Fruit fly (Drosophila melanogaster) whole organism, embryonic: ENCODE results near the gene IntS6.

Experiments
- Atf3 ChIP-seq: fragments of 200-800 bp; sonication (Bioruptor generic); optimal IDR thresholded peaks from 3 replicates; lab custom pipeline; 2016; ENCODE audit warnings: missing biosample characterization, missing genetic modification characterization
- CG10321 ChIP-seq: fragments of 200-800 bp; sonication (Bioruptor generic); IDR thresholded peaks from 2 replicates; pipeline ENCODE4 v1.3.6; 2022; ENCODE audit warnings: missing biosample characterization, missing genetic modification characterization
- CG11695 ChIP-seq: fragments of 200-800 bp; sonication (Bioruptor generic); IDR thresholded peaks from 3 replicates; pipeline ENCODE4 v1.3.6; 2022; ENCODE audit warnings: missing biosample characterization, missing genetic modification characterization
- CG12659 ChIP-seq: fragments of 200-800 bp; sonication (Bioruptor generic); optimal IDR thresholded peaks from 3 replicates; lab custom pipeline; 2017; ENCODE audit warnings: mild to moderate bottlenecking, missing biosample characterization, missing genetic modification reagents, missing genetic modification characterization
- CG14050 ChIP-seq: fragments of 200-800 bp; sonication (Bioruptor generic); IDR thresholded peaks from 3 replicates; pipeline ENCODE4 v1.3.6; 2022; ENCODE audit warnings: missing biosample characterization, missing genetic modification characterization
- CG31441 ChIP-seq: fragments of 200-800 bp; sonication (Bioruptor generic); IDR thresholded peaks from 2 replicates; pipeline ENCODE4 v1.3.6; 2022; ENCODE audit warnings: missing biosample characterization, missing genetic modification characterization
- CG3838 ChIP-seq: fragments of 200-800 bp; sonication (Bioruptor generic); optimal IDR thresholded peaks from 3 replicates; lab custom pipeline; 2016; ENCODE audit warnings: missing biosample characterization, missing genetic modification characterization
- CG3847 ChIP-seq: fragments of 200-800 bp; sonication (Bioruptor generic); IDR thresholded peaks from 2 replicates; pipeline ENCODE4 v1.3.6; 2022; ENCODE audit warnings: missing biosample characterization, missing genetic modification characterization
- CG4328 ChIP-seq: fragments of 200-800 bp; sonication (Bioruptor generic); optimal IDR thresholded peaks from 3 replicates; lab custom pipeline; 2017; ENCODE audit warnings: missing biosample characterization, missing genetic modification reagents, missing genetic modification characterization
- CG9437 ChIP-seq: fragments of 200-800 bp; sonication (Bioruptor generic); optimal IDR thresholded peaks from 2 replicates; lab custom pipeline; 2018; ENCODE audit warnings: missing biosample characterization, mild to moderate bottlenecking, missing genetic modification characterization
- Camta ChIP-seq: fragments of 200-800 bp; sonication (Bioruptor generic); optimal IDR thresholded peaks from 2 replicates; lab custom pipeline; 2016; ENCODE audit warnings: missing biosample characterization, missing genetic modification characterization
- D19B ChIP-seq: fragments of 200-800 bp; sonication (Bioruptor generic); optimal IDR thresholded peaks from 2 replicates; lab custom pipeline; 2017; ENCODE audit warnings: missing biosample characterization, mild to moderate bottlenecking, missing genetic modification characterization
- Fer1 ChIP-seq: fragments of 200-800 bp; sonication (Bioruptor generic); optimal IDR thresholded peaks from 2 replicates; lab custom pipeline; 2017; ENCODE audit warnings: missing biosample characterization, mild to moderate bottlenecking, missing genetic modification characterization
- GATAe ChIP-seq: fragments of 200-800 bp; sonication (Bioruptor generic); conservative IDR thresholded peaks from 2 replicates; pipeline ENCODE4 v1.3.6; 2022; ENCODE audit warnings: missing biosample characterization, missing genetic modification characterization
- Hmr ChIP-seq: fragments of 200-800 bp; sonication (Bioruptor generic); optimal IDR thresholded peaks from 3 replicates; lab custom pipeline; 2017; ENCODE audit warnings: mild to moderate bottlenecking, missing biosample characterization, missing genetic modification reagents, missing genetic modification characterization
- MTF-1 ChIP-seq: fragments of 200-800 bp; sonication (Bioruptor generic); optimal IDR thresholded peaks from 2 replicates; lab custom pipeline; 2018; ENCODE audit warnings: missing biosample characterization, mild to moderate bottlenecking, missing genetic modification characterization, borderline replicate concordance
- Nf-YC ChIP-seq: fragments of 200-800 bp; optimal IDR thresholded peaks from 3 replicates; lab custom pipeline; 2019; ENCODE audit warnings: missing biosample characterization, mild to moderate bottlenecking, missing genetic modification characterization, moderate library complexity
- Rfx ChIP-seq: fragments of 200-800 bp; sonication (Bioruptor generic); IDR thresholded peaks from 2 replicates; pipeline ENCODE4 v1.3.6; 2022; ENCODE audit warnings: missing biosample characterization, missing genetic modification characterization
- Rx ChIP-seq: fragments of 200-800 bp; sonication (Bioruptor generic); IDR thresholded peaks from 2 replicates; pipeline ENCODE4 v1.3.6; 2022; ENCODE audit warnings: missing biosample characterization, missing genetic modification characterization
- Spps ChIP-seq: fragments of 200-800 bp; sonication (Bioruptor generic); optimal IDR thresholded peaks from 2 replicates; lab custom pipeline; 2018; ENCODE audit warnings: missing biosample characterization, mild to moderate bottlenecking, missing genetic modification characterization
- Stat92E ChIP-seq, 3 experiments: fragments of >200 bp in 2 of 3; fragments of 200-800 bp in 1 of 3; sonication (Bioruptor generic) in 1 of 3; optimal IDR thresholded peaks; 2 replicates each; lab custom pipeline; 2017 to 2019; ENCODE audit warnings: missing biosample characterization in 3 of 3, missing genetic modification characterization in 3 of 3, mild to moderate bottlenecking in 1 of 3, moderate library complexity in 1 of 3
- Xrp1 ChIP-seq: fragments of 200-800 bp; sonication (Bioruptor generic); IDR thresholded peaks from 2 replicates; pipeline ENCODE4 v1.3.6; 2022; ENCODE audit warnings: missing biosample characterization, missing genetic modification characterization
- aop ChIP-seq: fragments of 200-800 bp; sonication (Bioruptor generic); IDR thresholded peaks from 2 replicates; pipeline ENCODE4 v1.3.6; 2022; ENCODE audit warnings: missing biosample characterization, missing genetic modification characterization
- ap ChIP-seq: fragments of 200-800 bp; sonication (Bioruptor generic); IDR thresholded peaks from 2 replicates; pipeline ENCODE4 v1.3.6; 2022; ENCODE audit warnings: missing biosample characterization, missing genetic modification characterization
- az2 ChIP-seq: fragments of 200-800 bp; sonication (Bioruptor generic); optimal IDR thresholded peaks from 3 replicates; lab custom pipeline; 2016; ENCODE audit warnings: missing biosample characterization, missing genetic modification characterization
- bigmax ChIP-seq: fragments of 200-800 bp; sonication (Bioruptor generic); optimal IDR thresholded peaks from 2 replicates; lab custom pipeline; 2018; ENCODE audit warnings: missing biosample characterization, mild to moderate bottlenecking, missing genetic modification characterization
- cad ChIP-seq: fragments of >200 bp; optimal IDR thresholded peaks from 2 replicates; lab custom pipeline; 2017; ENCODE audit warnings: missing biosample characterization, missing genetic modification characterization
- corto ChIP-seq: fragments of 200-800 bp; sonication (Bioruptor generic); optimal IDR thresholded peaks from 2 replicates; lab custom pipeline; 2016; ENCODE audit warnings: missing biosample characterization, mild to moderate bottlenecking, missing genetic modification characterization, moderate library complexity
- crc ChIP-seq: fragments of 200-800 bp; sonication (Bioruptor generic); optimal IDR thresholded peaks from 2 replicates; lab custom pipeline; 2016; ENCODE audit warnings: missing biosample characterization, missing genetic modification characterization
- dan ChIP-seq: fragments of 200-800 bp; sonication (Bioruptor generic); IDR thresholded peaks from 2 replicates; pipeline ENCODE4 v1.3.6; 2022; ENCODE audit warnings: missing biosample characterization, missing genetic modification characterization
- disco-r ChIP-seq: fragments of 200-800 bp; sonication (Bioruptor generic); optimal IDR thresholded peaks from 2 replicates; lab custom pipeline; 2016; ENCODE audit warnings: missing biosample characterization, missing genetic modification characterization
- dm ChIP-seq: fragments of 200-800 bp; sonication (Bioruptor generic); optimal IDR thresholded peaks from 3 replicates; lab custom pipeline; 2016; ENCODE audit warnings: missing biosample characterization, missing genetic modification characterization
- gcm2 ChIP-seq: fragments of 200-800 bp; sonication (Bioruptor generic); optimal IDR thresholded peaks from 2 replicates; lab custom pipeline; 2016; ENCODE audit warnings: missing biosample characterization, missing genetic modification characterization
- insv ChIP-seq, 2 experiments: fragments of 200-800 bp; sonication (Bioruptor generic); optimal IDR thresholded peaks; 3 replicates each; lab custom pipeline; 2016 to 2018; ENCODE audit warnings: missing biosample characterization in 2 of 2, missing genetic modification characterization in 2 of 2
- inv ChIP-seq: fragments of 200-800 bp; sonication (Bioruptor generic); IDR thresholded peaks from 2 replicates; pipeline ENCODE4 v1.3.6; 2022; ENCODE audit warnings: missing biosample characterization, missing genetic modification characterization; ENCODE audit not compliant: partially characterized antibody
- lov ChIP-seq, 2 experiments: fragments of 200-800 bp in 1 of 2; fragments of >200 bp in 1 of 2; sonication (Bioruptor generic) in 1 of 2; IDR thresholded peaks in 1 of 2; optimal IDR thresholded peaks in 1 of 2; 2 replicates in 1 of 2; 3 replicates in 1 of 2; pipeline versions ENCODE4 v1.3.6 to Lab custom; 2017 to 2022; ENCODE audit warnings: missing biosample characterization in 1 of 2, missing genetic modification characterization in 1 of 2
- mam ChIP-seq: fragments of 200-800 bp; sonication (Bioruptor generic); optimal IDR thresholded peaks from 3 replicates; lab custom pipeline; 2016; ENCODE audit warnings: missing biosample characterization, missing genetic modification characterization
- mld ChIP-seq: fragments of 200-800 bp; sonication (Bioruptor generic); IDR thresholded peaks from 3 replicates; pipeline ENCODE4 v1.3.6; 2022; ENCODE audit warnings: missing biosample characterization, missing genetic modification characterization; ENCODE audit not compliant: partially characterized antibody
- pfk ChIP-seq: fragments of 200-800 bp; sonication (Bioruptor generic); optimal IDR thresholded peaks from 2 replicates; lab custom pipeline; 2018; ENCODE audit warnings: missing biosample characterization, mild to moderate bottlenecking, missing genetic modification characterization, moderate library complexity
- phol ChIP-seq: fragments of 200-800 bp; sonication (Bioruptor generic); optimal IDR thresholded peaks from 3 replicates; lab custom pipeline; 2018; ENCODE audit warnings: missing biosample characterization, mild to moderate bottlenecking, missing genetic modification characterization, moderate library complexity
- prd ChIP-seq, 3 experiments: fragments of >200 bp in 2 of 3; fragments of 200-800 bp in 1 of 3; sonication (Bioruptor generic) in 1 of 3; optimal IDR thresholded peaks in 2 of 3; IDR thresholded peaks in 1 of 3; 2 replicates in 2 of 3; 3 replicates in 1 of 3; pipeline versions ENCODE4 v1.3.6 to Lab custom; 2017 to 2022; ENCODE audit warnings: missing biosample characterization in 1 of 3, missing genetic modification characterization in 1 of 3
- row ChIP-seq: fragments of 200-800 bp; sonication (Bioruptor generic); IDR thresholded peaks from 3 replicates; pipeline ENCODE4 v1.3.6; 2022; ENCODE audit warnings: missing biosample characterization, missing genetic modification characterization
- sima ChIP-seq: fragments of 200-800 bp; sonication (Bioruptor generic); optimal IDR thresholded peaks from 2 replicates; lab custom pipeline; 2016; ENCODE audit warnings: missing biosample characterization, missing genetic modification characterization
- slbo ChIP-seq: fragments of 200-800 bp; sonication (Bioruptor generic); IDR thresholded peaks from 2 replicates; pipeline ENCODE4 v1.3.6; 2022; ENCODE audit warnings: missing biosample characterization, missing genetic modification characterization
- so ChIP-seq: fragments of 200-800 bp; sonication (Bioruptor generic); IDR thresholded peaks from 3 replicates; pipeline ENCODE4 v1.3.6; 2022; ENCODE audit warnings: missing biosample characterization, missing genetic modification characterization
- stwl ChIP-seq: fragments of 200-800 bp; sonication (Bioruptor generic); optimal IDR thresholded peaks from 3 replicates; lab custom pipeline; 2018; ENCODE audit warnings: missing biosample characterization, mild to moderate bottlenecking, missing genetic modification characterization, moderate library complexity
- tap ChIP-seq: fragments of 200-800 bp; optimal IDR thresholded peaks from 3 replicates; lab custom pipeline; 2019; ENCODE audit warnings: missing biosample characterization, mild to moderate bottlenecking, missing genetic modification characterization, moderate library complexity
- unc-4 ChIP-seq: fragments of 200-800 bp; sonication (Bioruptor generic); IDR thresholded peaks from 2 replicates; pipeline ENCODE4 v1.3.6; 2022; ENCODE audit warnings: missing biosample characterization, missing genetic modification characterization; ENCODE audit not compliant: partially characterized antibody

Gene IntS6

DNA sequence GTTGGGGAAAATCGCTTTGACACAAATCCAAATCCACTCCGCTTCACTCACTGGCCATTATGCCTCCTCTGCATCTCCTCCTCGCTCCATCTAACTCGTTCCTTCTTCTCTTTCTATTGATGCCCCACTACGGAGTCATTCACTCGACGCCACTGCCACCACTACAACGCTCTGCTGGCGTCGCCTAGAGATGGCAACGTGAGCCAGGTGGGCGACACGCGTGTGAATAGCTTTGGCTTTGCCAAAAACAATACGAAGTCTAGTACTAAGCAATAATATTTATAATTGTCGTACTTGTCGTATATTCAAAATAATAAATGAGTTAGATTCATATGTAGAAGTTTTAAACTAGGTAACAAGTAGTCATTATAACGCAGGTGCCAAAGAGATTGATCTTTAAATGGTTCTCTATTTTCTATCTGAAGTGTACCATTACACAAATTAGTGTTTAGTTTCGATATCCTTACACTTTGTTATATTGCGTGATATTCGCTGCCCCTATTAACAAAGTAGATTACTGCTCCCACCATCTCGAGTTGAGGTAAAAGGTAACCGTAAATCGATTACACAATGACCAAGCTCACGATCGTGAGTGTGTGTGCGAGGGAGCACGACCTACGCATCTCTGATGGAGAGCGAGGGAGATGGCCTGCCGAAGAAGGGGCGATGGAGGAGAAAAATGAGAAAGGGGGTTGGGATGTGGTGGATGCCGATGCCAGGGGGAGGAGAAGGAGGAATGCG lies 1.9 kb downstream of the IntS6 start (continued):
- peak; percentile 51; the same call in 1 of the 3 replicates for TF ChIP-seq mld
- TF ChIP-seq Hmr (GFP tag; lab: Kevin White, UChicago), result peak; percentile 41
- TF ChIP-seq az2 (GFP tag; lab: Kevin White, UChicago), result peak; percentile 17
- TF ChIP-seq mam (GFP tag; lab: Kevin White, UChicago), result peak; percentile 50
- TF ChIP-seq CG3847 (GFP tag; lab: Robert Waterston, UW), result no peak
- no peak for TF ChIP-seq aop (GFP tag; lab: Robert Waterston, UW)
- TF ChIP-seq lov (optimal IDR thresholded peaks at IDR 0.05; lab: Kevin White, UChicago), result no peak
- TF ChIP-seq lov (GFP tag; IDR thresholded peaks at IDR 0.05; lab: Robert Waterston, UW), result no peak
- peak; percentile 44; the same call in 1 of the 2 replicates for TF ChIP-seq inv (GFP tag; lab: Robert Waterston, UW)
- no peak for TF ChIP-seq MTF-1 (GFP tag; lab: Kevin White, UChicago)
- TF ChIP-seq phol (tag; lab: Kevin White, UChicago), result peak; percentile 32
- TF ChIP-seq dm (GFP tag; lab: Kevin White, UChicago), result no peak
- no peak for TF ChIP-seq gcm2 (GFP tag; lab: Kevin White, UChicago)
- TF ChIP-seq CG14050 (GFP tag; lab: Robert Waterston, UW), result no peak
- no peak for TF ChIP-seq D19B (GFP tag; lab: Kevin White, UChicago)
- no peak for TF ChIP-seq corto (GFP tag; lab: Kevin White, UChicago)
- TF ChIP-seq Rfx, result peak; percentile 58
- 0 out of 2 replicates have a peak, but pooled peaks have one; percentile 18 for TF ChIP-seq CG31441 (GFP tag; lab: Robert Waterston, UW)
- TF ChIP-seq cad, result no peak
- TF ChIP-seq Rx, result peak; percentile 12; the same call in 1 of the 2 replicates
- no peak for TF ChIP-seq so (GFP tag; lab: Robert Waterston, UW)
- no peak for TF ChIP-seq CG4328
- TF ChIP-seq Camta (GFP tag; lab: Kevin White, UChicago), result no peak
- no peak for TF ChIP-seq CG10321 (GFP tag; lab: Robert Waterston, UW)
- peak; percentile 81 for TF ChIP-seq row
- no peak for TF ChIP-seq prd (optimal IDR thresholded peaks at IDR 0.05; lab: Kevin White, UChicago)
- peak; percentile 32; the same call in 1 of the 3 replicates for TF ChIP-seq prd (GFP tag; IDR thresholded peaks at IDR 0.05; lab: Robert Waterston, UW)
- no peak for TF ChIP-seq dan
- TF ChIP-seq ap (GFP tag; lab: Robert Waterston, UW), result no peak
- no peak for TF ChIP-seq crc (GFP tag; lab: Kevin White, UChicago)
- TF ChIP-seq tap (tag; lab: Kevin White, UChicago), result no peak
- TF ChIP-seq unc-4 (GFP tag; lab: Robert Waterston, UW), result peak; percentile 70
- no peak for TF ChIP-seq GATAe (GFP tag; lab: Robert Waterston, UW)
- TF ChIP-seq Xrp1 (GFP tag; lab: Robert Waterston, UW), result peak; percentile 39; the same call in 1 of the 2 replicates
- peak; percentile 42 for TF ChIP-seq CG9437 (GFP tag; lab: Kevin White, UChicago)
- no peak for TF ChIP-seq stwl (tag; lab: Kevin White, UChicago)
- TF ChIP-seq sima (GFP tag; lab: Kevin White, UChicago), result no peak
- no peak for TF ChIP-seq Stat92E (GFP tag; optimal IDR thresholded peaks at IDR 0.05; lab: Kevin White, UChicago)
- TF ChIP-seq slbo (GFP tag; lab: Robert Waterston, UW), result peak; percentile 61
- no peak for TF ChIP-seq pfk (GFP tag; lab: Kevin White, UChicago)
- TF ChIP-seq CG12659 (GFP tag; lab: Kevin White, UChicago), result no peak
- no peak for TF ChIP-seq Atf3
- TF ChIP-seq CG3838 (GFP tag; lab: Kevin White, UChicago), result no peak
- no peak for TF ChIP-seq bigmax (GFP tag; lab: Kevin White, UChicago)
- TF ChIP-seq disco-r (GFP tag; lab: Kevin White, UChicago), result peak; percentile 0
- TF ChIP-seq CG11695, result 0 out of 3 replicates have a peak, but pooled peaks have one; percentile 8
- peak; percentile 29 for TF ChIP-seq Nf-YC (tag; lab: Kevin White, UChicago)
- TF ChIP-seq Fer1 (GFP tag; lab: Kevin White, UChicago), result no peak
- TF ChIP-seq insv (GFP tag; optimal IDR thresholded peaks at IDR 0.05; lab: Kevin White, UChicago), result no peak
- no peak for TF ChIP-seq Spps (tag; lab: Kevin White, UChicago)
